Worm (Caenorhabditis elegans) whole organism, late embryonic: Measurements from ENCODE around the gene F35E12.6.

Experiments used
- ahr-1 ChIP-seq: sonication (generic microtip); optimal IDR thresholded peaks from 2 replicates; lab custom pipeline; 2016; ENCODE audit warnings: missing genetic modification characterization, missing compliant biosample characterization
- ceh-14 ChIP-seq: sonication (generic microtip); optimal IDR thresholded peaks from 2 replicates; lab custom pipeline; 2016; ENCODE audit warnings: missing genotype, missing genetic modification characterization, missing compliant biosample characterization
- ceh-18 ChIP-seq: sonication (generic microtip); optimal IDR thresholded peaks from 2 replicates; lab custom pipeline; 2016; ENCODE audit warnings: missing genetic modification characterization, missing compliant biosample characterization
- ceh-30 ChIP-seq: fragments of 150-350 bp; optimal IDR thresholded peaks from 2 replicates; lab custom pipeline; 2014; ENCODE audit warnings: missing biosample characterization, missing genetic modification characterization
- ceh-31 ChIP-seq: sonication (generic microtip); optimal IDR thresholded peaks from 2 replicates; lab custom pipeline; 2016; ENCODE audit warnings: missing genetic modification characterization, missing compliant biosample characterization
- ceh-34 ChIP-seq: sonication (generic microtip); optimal IDR thresholded peaks from 2 replicates; lab custom pipeline; 2016; ENCODE audit warnings: mild to moderate bottlenecking, missing genetic modification characterization, missing compliant biosample characterization
- ceh-45 ChIP-seq: fragments of 200-800 bp; sonication (Bioruptor generic); IDR thresholded peaks from 2 replicates; pipeline ENCODE4 v1.3.6; 2022; ENCODE audit warnings: missing genetic modification reagents, missing genetic modification characterization, missing compliant biosample characterization
- ceh-6 ChIP-seq: fragments of 200-800 bp; sonication (Bioruptor generic); optimal IDR thresholded peaks from 2 replicates; lab custom pipeline; 2018; ENCODE audit warnings: mild to moderate bottlenecking, missing genetic modification characterization, missing compliant biosample characterization
- dmd-4 ChIP-seq: sonication (generic microtip); optimal IDR thresholded peaks from 2 replicates; lab custom pipeline; 2016; ENCODE audit warnings: borderline replicate concordance, missing genetic modification characterization, missing compliant biosample characterization
- elt-2 ChIP-seq: sonication (generic microtip); optimal IDR thresholded peaks from 2 replicates; lab custom pipeline; 2016; ENCODE audit warnings: missing genetic modification reagents, missing genetic modification characterization, missing compliant biosample characterization
- gmeb-2 ChIP-seq: sonication (generic microtip); optimal IDR thresholded peaks from 2 replicates; lab custom pipeline; 2016; ENCODE audit warnings: missing genetic modification characterization, inconsistent platforms, missing compliant biosample characterization
- lim-6 ChIP-seq: sonication (generic microtip); optimal IDR thresholded peaks from 2 replicates; lab custom pipeline; 2016; ENCODE audit warnings: missing genetic modification characterization, missing compliant biosample characterization
- nhr-11 ChIP-seq: fragments of 150-350 bp; optimal IDR thresholded peaks from 2 replicates; lab custom pipeline; 2014; ENCODE audit warnings: missing biosample characterization, missing genetic modification characterization
- nhr-232 ChIP-seq: sonication (generic microtip); optimal IDR thresholded peaks from 2 replicates; lab custom pipeline; 2016; ENCODE audit warnings: missing genetic modification characterization, missing compliant biosample characterization
- odd-2 ChIP-seq: sonication (generic microtip); optimal IDR thresholded peaks from 2 replicates; lab custom pipeline; 2017; ENCODE audit warnings: antibody characterized with exemption, mild to moderate bottlenecking, missing genetic modification characterization, missing compliant biosample characterization
- pqm-1 ChIP-seq: sonication (generic microtip); optimal IDR thresholded peaks from 2 replicates; lab custom pipeline; 2016; ENCODE audit warnings: missing genetic modification characterization, missing compliant biosample characterization
- rnt-1 ChIP-seq: sonication (generic microtip); optimal IDR thresholded peaks from 2 replicates; lab custom pipeline; 2016; ENCODE audit warnings: missing genetic modification characterization, missing compliant biosample characterization
- sox-2 ChIP-seq: fragments of 200-800 bp; sonication (Bioruptor generic); IDR thresholded peaks from 2 replicates; pipeline ENCODE4 v1.3.6; 2022; ENCODE audit warnings: missing genetic modification reagents, missing genetic modification characterization, missing compliant biosample characterization
- tbx-2 ChIP-seq: sonication (generic microtip); optimal IDR thresholded peaks from 2 replicates; lab custom pipeline; 2016; ENCODE audit warnings: missing genetic modification characterization, missing compliant biosample characterization
- unc-3 ChIP-seq, 2 experiments: fragments of 200-800 bp in 1 of 2; sonication (Bioruptor generic) in 1 of 2; sonication (generic microtip) in 1 of 2; conservative IDR thresholded peaks in 1 of 2; optimal IDR thresholded peaks in 1 of 2; 2 replicates each; pipeline versions ENCODE4 v1.3.6 to Lab custom; 2016 to 2022; ENCODE audit warnings: missing compliant biosample characterization in 2 of 2, missing genetic modification characterization in 2 of 2, missing genetic modification reagents in 1 of 2
- unc-42 ChIP-seq: sonication (generic microtip); optimal IDR thresholded peaks from 2 replicates; lab custom pipeline; 2016; ENCODE audit warnings: missing genotype, missing genetic modification characterization, missing compliant biosample characterization

The F35E12.6 gene

DNA sequence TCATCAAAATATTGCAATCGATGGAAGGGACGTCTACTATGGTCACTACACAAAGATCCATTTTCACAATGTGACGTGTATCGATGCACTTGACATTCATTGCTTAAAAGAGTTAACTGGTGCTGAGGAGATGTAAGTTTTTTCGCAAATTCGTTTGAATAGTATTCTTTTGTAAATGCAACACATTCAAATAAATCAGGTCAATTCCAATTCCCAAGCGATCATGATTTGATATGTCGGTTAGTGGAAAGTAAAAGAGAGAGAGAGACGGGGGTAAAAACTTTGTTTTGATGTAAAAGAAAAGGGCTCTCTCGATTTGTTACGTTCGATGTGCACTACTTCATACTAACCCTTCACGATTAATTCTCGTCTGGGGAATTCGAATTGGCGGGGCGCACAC lies 45.8 kb downstream of the F35E12.6 start:
- TF ChIP-seq tbx-2 (tag; lab: Kevin White, UChicago) (no peak), elt-2 (tag; lab: Kevin White, UChicago) (no peak)

DNA sequence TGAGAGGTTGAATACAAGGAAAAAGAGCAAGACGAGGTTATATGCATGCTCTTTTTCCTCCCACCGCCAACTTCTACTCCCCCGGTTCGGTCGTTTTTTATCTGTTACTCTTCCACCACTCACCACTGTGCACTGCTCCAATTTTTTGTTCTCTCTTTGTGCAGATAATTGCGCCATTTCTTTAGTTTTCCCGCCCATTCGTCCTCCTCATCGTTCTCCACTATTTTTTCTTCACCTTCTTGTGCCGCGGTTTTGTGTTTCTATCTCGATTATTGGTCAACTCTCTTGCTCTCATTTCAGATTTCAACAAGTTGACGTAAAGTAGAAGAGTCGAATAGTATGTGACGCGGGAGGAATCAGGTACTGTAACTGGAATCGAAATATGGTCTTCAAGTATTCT lies 46.5 kb downstream of the F35E12.6 start, which contains the start of gene T01D3.1:
Gene T01D3.1, plus strand, starts transcription at position 301 of the 400 bp plus-strand sequence.
- TF ChIP-seq ceh-45 (GFP tag; lab: Robert Waterston, UW) (no peak), sox-2 (GFP tag; lab: Robert Waterston, UW) (no peak), nhr-232 (tag; lab: Kevin White, UChicago) (no peak), ceh-30 (tag; lab: Kevin White, UChicago) (no peak), dmd-4 (no peak), tbx-2 (tag; lab: Kevin White, UChicago) (no peak), nhr-11 (tag; lab: Kevin White, UChicago) (no peak), ceh-6 (GFP tag; lab: Kevin White, UChicago) (no peak), lim-6 (tag; lab: Kevin White, UChicago) (no peak), rnt-1 (tag; lab: Kevin White, UChicago) (no peak), odd-2 (tag; lab: Kevin White, UChicago) (no peak), ahr-1 (no peak), unc-3 (GFP tag; conservative IDR thresholded peaks at IDR 0.05; lab: Robert Waterston, UW) (no peak), unc-3 (tag; optimal IDR thresholded peaks at IDR 0.05; lab: Kevin White, UChicago) (no peak), gmeb-2 (tag; lab: Kevin White, UChicago) (no peak), ceh-14 (tag; lab: Kevin White, UChicago) (no peak)
- TF ChIP-seq, all 69 proteins: peak for 0

ce11 chrV:13687504-13687903 lies 48.5 kb downstream of the F35E12.6 start:
- peak; percentile 13 for TF ChIP-seq ceh-31 (tag; lab: Kevin White, UChicago)
- no peak for TF ChIP-seq ceh-18 (tag; lab: Kevin White, UChicago)
- TF ChIP-seq ceh-34 (tag; lab: Kevin White, UChicago): no peak
- no peak for TF ChIP-seq pqm-1
- no peak for TF ChIP-seq ahr-1
- TF ChIP-seq lim-6 (tag; lab: Kevin White, UChicago): no peak
- TF ChIP-seq gmeb-2 (tag; lab: Kevin White, UChicago): no peak
- no peak for TF ChIP-seq nhr-232 (tag; lab: Kevin White, UChicago)
- TF ChIP-seq rnt-1 (tag; lab: Kevin White, UChicago): no peak

- peak; percentile 64 for TF ChIP-seq unc-42 (tag; lab: Kevin White, UChicago)
- no peak for TF ChIP-seq pqm-1
Measured at ce11 chrV:13686513-13686912, 49.5 kb downstream of the F35E12.6 start.
